Fruit fly (Drosophila melanogaster): Measurements from ENCODE around the gene CASK.

Gene CASK

dm6 chr3R:21834234-21835070 is 12.0 kb upstream of the CASK start (continued):
- TF ChIP-seq CG10209 (GFP tag; optimal IDR thresholded peaks at IDR 0.05) (peak; percentile 44), Neu2 (GFP tag; optimal IDR thresholded peaks at IDR 0.05; ENCODE audit: borderline replicate concordance) (no peak), ind (GFP tag; optimal IDR thresholded peaks at IDR 0.05) (no peak), CTCF (GFP tag; optimal IDR thresholded peaks at IDR 0.05) (no peak), CG4854 (GFP tag; optimal IDR thresholded peaks at IDR 0.05) (no peak), Antp (GFP tag; optimal IDR thresholded peaks at IDR 0.05) (no peak), az2 (GFP tag; optimal IDR thresholded peaks at IDR 0.05) (peak; percentile 56), CG6765 (GFP tag; optimal IDR thresholded peaks at IDR 0.05) (no peak), CG6654 (GFP tag; optimal IDR thresholded peaks at IDR 0.05) (no peak), CG11696 (GFP tag; IDR thresholded peaks at IDR 0.05) (no peak), CG14014 (GFP tag; IDR thresholded peaks at IDR 0.05) (no peak), Trl (optimal IDR thresholded peaks at IDR 0.05) (no peak), Trl (GFP tag; optimal IDR thresholded peaks at IDR 0.05) (no peak), sisA (GFP tag; IDR thresholded peaks at IDR 0.05) (peak; percentile 19; the same call in 1 of the 2 replicates), hbn (GFP tag; IDR thresholded peaks at IDR 0.05; ENCODE audit: partially characterized antibody) (no peak), CG6791 (GFP tag; IDR thresholded peaks at IDR 0.05; ENCODE audit: partially characterized antibody) (no peak), Bdp1 (GFP tag; optimal IDR thresholded peaks at IDR 0.05) (no peak), CG9609 (GFP tag; optimal IDR thresholded peaks at IDR 0.05) (no peak), org-1 (GFP tag; optimal IDR thresholded peaks at IDR 0.05) (peak; percentile 28), ttk (GFP tag; IDR thresholded peaks at IDR 0.05) (peak; percentile 28; the same call in 1 of the 2 replicates), oc (tag; optimal IDR thresholded peaks at IDR 0.05) (peak; percentile 26), CG17385 (GFP tag; optimal IDR thresholded peaks at IDR 0.05) (peak; percentile 14), onecut (GFP tag; IDR thresholded peaks at IDR 0.05) (0 out of 2 replicates have a peak, but pooled peaks have one; percentile 4), CG12236 (GFP tag; optimal IDR thresholded peaks at IDR 0.05) (no peak), CG1024 (GFP tag; IDR thresholded peaks at IDR 0.05) (no peak), CG8944 (GFP tag; optimal IDR thresholded peaks at IDR 0.05) (no peak), her (GFP tag; optimal IDR thresholded peaks at IDR 0.05) (no peak), Scr (GFP tag; IDR thresholded peaks at IDR 0.05; ENCODE audit: partially characterized antibody) (no peak), CG13624 (GFP tag; optimal IDR thresholded peaks at IDR 0.05) (no peak), TFAM (GFP tag; optimal IDR thresholded peaks at IDR 0.05) (no peak), Fer1 (GFP tag; optimal IDR thresholded peaks at IDR 0.05) (no peak), Hmx (GFP tag; optimal IDR thresholded peaks at IDR 0.05) (no peak), CG30431 (GFP tag; optimal IDR thresholded peaks at IDR 0.05) (no peak), Hr3 (GFP tag; optimal IDR thresholded peaks at IDR 0.05) (peak; percentile 24), Hand (GFP tag; optimal IDR thresholded peaks at IDR 0.05) (no peak), Ssrp (tag; optimal IDR thresholded peaks at IDR 0.05) (peak; percentile 55), CG17328 (GFP tag; IDR thresholded peaks at IDR 0.05) (0 out of 2 replicates have a peak, but pooled peaks have one; percentile 26), CG17361 (GFP tag; IDR thresholded peaks at IDR 0.05) (peak; percentile 58; the same call in 2 of the 3 replicates), gsb (GFP tag; IDR thresholded peaks at IDR 0.05) (no peak), zf30C (GFP tag; optimal IDR thresholded peaks at IDR 0.05) (no peak), CG12391 (tag; optimal IDR thresholded peaks at IDR 0.05) (peak; percentile 66), sob (GFP tag; IDR thresholded peaks at IDR 0.05) (no peak), CG4328 (GFP tag; optimal IDR thresholded peaks at IDR 0.05) (no peak), unc-4 (GFP tag; IDR thresholded peaks at IDR 0.05; ENCODE audit: partially characterized antibody) (no peak), lab (GFP tag; optimal IDR thresholded peaks at IDR 0.05) (peak; percentile 10), Atf3 (GFP tag; optimal IDR thresholded peaks at IDR 0.05) (no peak), CG10543 (GFP tag; optimal IDR thresholded peaks at IDR 0.05) (no peak), vfl (GFP tag; optimal IDR thresholded peaks at IDR 0.05) (no peak), eve (GFP tag; optimal IDR thresholded peaks at IDR 0.05) (peak in 1 of 2 experiments; percentile 67), CG2678 (tag; optimal IDR thresholded peaks at IDR 0.05) (peak; percentile 7)
